Worm (Caenorhabditis elegans) whole organism, late embryonic: ENCODE results near the gene cutl-1.

Experiments
- C38D4.7 ChIP-seq: fragments of 200-800 bp; sonication (Bioruptor generic); optimal IDR thresholded peaks from 2 replicates; lab custom pipeline; 2018; ENCODE audit warnings: mild to moderate bottlenecking, missing genetic modification characterization, moderate library complexity, missing compliant biosample characterization
- K02D7.2 ChIP-seq: sonication (generic microtip); optimal IDR thresholded peaks from 2 replicates; lab custom pipeline; 2017; ENCODE audit warnings: mild to moderate bottlenecking, missing genetic modification characterization, missing compliant biosample characterization
- Y22D7AL.16 ChIP-seq: sonication (generic microtip); optimal IDR thresholded peaks from 2 replicates; lab custom pipeline; 2016; ENCODE audit warnings: missing genetic modification characterization, missing compliant biosample characterization
- ama-1 ChIP-seq: fragments of 150-350 bp; optimal IDR thresholded peaks from 2 replicates; lab custom pipeline; 2014
- ceh-14 ChIP-seq: sonication (generic microtip); optimal IDR thresholded peaks from 2 replicates; lab custom pipeline; 2016; ENCODE audit warnings: missing genotype, missing genetic modification characterization, missing compliant biosample characterization
- ceh-18 ChIP-seq: sonication (generic microtip); optimal IDR thresholded peaks from 2 replicates; lab custom pipeline; 2016; ENCODE audit warnings: missing genetic modification characterization, missing compliant biosample characterization
- ceh-19 ChIP-seq: fragments of 200-800 bp; sonication (Bioruptor generic); optimal IDR thresholded peaks from 2 replicates; lab custom pipeline; 2018; ENCODE audit warnings: mild to moderate bottlenecking, missing genetic modification characterization, missing compliant biosample characterization
- ceh-22 ChIP-seq: sonication (generic microtip); optimal IDR thresholded peaks from 2 replicates; lab custom pipeline; 2017; ENCODE audit warnings: missing biosample characterization, missing genetic modification characterization
- ceh-31 ChIP-seq: sonication (generic microtip); optimal IDR thresholded peaks from 2 replicates; lab custom pipeline; 2016; ENCODE audit warnings: missing genetic modification characterization, missing compliant biosample characterization
- ceh-34 ChIP-seq: sonication (generic microtip); optimal IDR thresholded peaks from 2 replicates; lab custom pipeline; 2016; ENCODE audit warnings: mild to moderate bottlenecking, missing genetic modification characterization, missing compliant biosample characterization
- dmd-4 ChIP-seq: sonication (generic microtip); optimal IDR thresholded peaks from 2 replicates; lab custom pipeline; 2016; ENCODE audit warnings: borderline replicate concordance, missing genetic modification characterization, missing compliant biosample characterization
- dve-1 ChIP-seq: sonication (generic microtip); optimal IDR thresholded peaks from 2 replicates; lab custom pipeline; 2017; ENCODE audit warnings: antibody characterized with exemption, mild to moderate bottlenecking, missing genetic modification characterization, missing compliant biosample characterization
- ets-4 ChIP-seq: sonication (generic microtip); optimal IDR thresholded peaks from 2 replicates; lab custom pipeline; 2016; ENCODE audit warnings: missing genetic modification characterization, missing compliant biosample characterization
- fax-1 ChIP-seq: sonication (generic microtip); optimal IDR thresholded peaks from 2 replicates; lab custom pipeline; 2016; ENCODE audit warnings: missing genotype, missing genetic modification characterization, missing compliant biosample characterization
- fkh-6 ChIP-seq: sonication (generic microtip); optimal IDR thresholded peaks from 2 replicates; lab custom pipeline; 2016; ENCODE audit warnings: missing genetic modification characterization, missing compliant biosample characterization
- gmeb-2 ChIP-seq: sonication (generic microtip); optimal IDR thresholded peaks from 2 replicates; lab custom pipeline; 2016; ENCODE audit warnings: missing genetic modification characterization, inconsistent platforms, missing compliant biosample characterization
- hlh-13 ChIP-seq: fragments of 200-800 bp; sonication (Bioruptor generic); optimal IDR thresholded peaks from 2 replicates; lab custom pipeline; 2018; ENCODE audit warnings: mild to moderate bottlenecking, missing genetic modification characterization, missing compliant biosample characterization
- hlh-15 ChIP-seq: sonication (generic microtip); optimal IDR thresholded peaks from 2 replicates; lab custom pipeline; 2016; ENCODE audit warnings: missing genetic modification characterization, missing compliant biosample characterization
- hlh-6 ChIP-seq: sonication (generic microtip); optimal IDR thresholded peaks from 2 replicates; lab custom pipeline; 2016; ENCODE audit warnings: missing genotype, missing genetic modification characterization, missing compliant biosample characterization
- hlh-8 ChIP-seq: sonication (generic microtip); optimal IDR thresholded peaks from 2 replicates; lab custom pipeline; 2016; ENCODE audit warnings: missing genotype, missing genetic modification characterization, missing compliant biosample characterization
- lin-11 ChIP-seq: fragments of 200-800 bp; sonication (Bioruptor generic); optimal IDR thresholded peaks from 2 replicates; lab custom pipeline; 2018; ENCODE audit warnings: mild to moderate bottlenecking, missing genetic modification characterization, missing compliant biosample characterization
- mec-3 ChIP-seq: sonication (generic microtip); optimal IDR thresholded peaks from 2 replicates; lab custom pipeline; 2016; ENCODE audit warnings: borderline replicate concordance, missing genetic modification characterization, missing compliant biosample characterization
- nfya-1 ChIP-seq: sonication (generic microtip); optimal IDR thresholded peaks from 2 replicates; lab custom pipeline; 2017; ENCODE audit warnings: missing genetic modification characterization, mild to moderate bottlenecking, missing compliant biosample characterization, antibody characterized with exemption, moderate library complexity
- nhr-232 ChIP-seq: sonication (generic microtip); optimal IDR thresholded peaks from 2 replicates; lab custom pipeline; 2016; ENCODE audit warnings: missing genetic modification characterization, missing compliant biosample characterization
- npax-4 ChIP-seq: sonication (generic microtip); optimal IDR thresholded peaks from 2 replicates; lab custom pipeline; 2016; ENCODE audit warnings: missing genetic modification characterization, missing compliant biosample characterization
- pha-2 ChIP-seq: sonication (generic microtip); optimal IDR thresholded peaks from 2 replicates; lab custom pipeline; 2017; ENCODE audit warnings: mild to moderate bottlenecking, missing genetic modification characterization, missing compliant biosample characterization
- pha-4 ChIP-seq: fragments of 150-350 bp; optimal IDR thresholded peaks from 2 replicates; lab custom pipeline; 2018; ENCODE audit warnings: missing biosample characterization, missing genetic modification reagents, missing genetic modification characterization
- pqm-1 ChIP-seq: sonication (generic microtip); optimal IDR thresholded peaks from 2 replicates; lab custom pipeline; 2016; ENCODE audit warnings: missing genetic modification characterization, missing compliant biosample characterization
- ref-2 ChIP-seq: sonication (generic microtip); optimal IDR thresholded peaks from 2 replicates; lab custom pipeline; 2016; ENCODE audit warnings: missing genetic modification characterization, missing compliant biosample characterization
- sox-2 ChIP-seq: fragments of 200-800 bp; sonication (Bioruptor generic); IDR thresholded peaks from 2 replicates; pipeline ENCODE4 v1.3.6; 2022; ENCODE audit warnings: missing genetic modification reagents, missing genetic modification characterization, missing compliant biosample characterization
- sox-4 ChIP-seq: sonication (generic microtip); optimal IDR thresholded peaks from 2 replicates; lab custom pipeline; 2017; ENCODE audit warnings: mild to moderate bottlenecking, missing genetic modification characterization, inconsistent platforms, missing compliant biosample characterization
- syd-9 ChIP-seq: sonication (generic microtip); optimal IDR thresholded peaks from 2 replicates; lab custom pipeline; 2016; ENCODE audit warnings: mild to moderate bottlenecking, missing genetic modification characterization, moderate library complexity, missing compliant biosample characterization
- tbx-2 ChIP-seq: sonication (generic microtip); optimal IDR thresholded peaks from 2 replicates; lab custom pipeline; 2016; ENCODE audit warnings: missing genetic modification characterization, missing compliant biosample characterization
- ttx-3 ChIP-seq: sonication (generic microtip); optimal IDR thresholded peaks from 2 replicates; lab custom pipeline; 2016; ENCODE audit warnings: missing genetic modification reagents, missing genetic modification characterization, missing compliant biosample characterization
- unc-3 ChIP-seq, 2 experiments: fragments of 200-800 bp in 1 of 2; sonication (Bioruptor generic) in 1 of 2; sonication (generic microtip) in 1 of 2; conservative IDR thresholded peaks in 1 of 2; optimal IDR thresholded peaks in 1 of 2; 2 replicates each; pipeline versions ENCODE4 v1.3.6 to Lab custom; 2016 to 2022; ENCODE audit warnings: missing compliant biosample characterization in 2 of 2, missing genetic modification characterization in 2 of 2, missing genetic modification reagents in 1 of 2
- unc-55 ChIP-seq: sonication (generic microtip); optimal IDR thresholded peaks from 2 replicates; lab custom pipeline; 2017; ENCODE audit warnings: missing biosample characterization, missing genetic modification reagents, missing genetic modification characterization
- unc-86 ChIP-seq: sonication (generic microtip); optimal IDR thresholded peaks from 2 replicates; lab custom pipeline; 2016; ENCODE audit warnings: missing genetic modification characterization, missing compliant biosample characterization

The cutl-1 gene

DNA sequence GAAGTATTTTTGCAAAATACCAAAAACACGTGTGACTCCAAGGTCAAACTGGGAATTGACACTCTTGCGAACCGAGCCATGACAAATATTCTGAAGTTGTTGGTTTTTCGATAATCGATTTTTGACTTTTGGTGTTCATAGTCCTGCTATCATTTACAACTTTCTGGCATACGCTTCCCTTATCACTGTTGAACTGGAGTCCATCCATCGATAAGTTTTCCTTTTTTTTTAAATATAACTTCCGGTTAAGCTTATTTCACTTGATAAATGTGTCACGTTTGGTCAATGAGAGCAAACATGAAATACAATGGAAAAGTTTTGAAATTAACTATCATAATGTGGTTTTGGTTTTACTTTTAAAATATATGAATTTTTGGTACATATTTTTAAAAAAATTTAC is 15.8 kb upstream of the cutl-1 start:
- TF ChIP-seq ceh-22 (tag; lab: Kevin White, UChicago) (no peak), hlh-15 (no peak), tbx-2 (tag; lab: Kevin White, UChicago) (no peak), ceh-31 (no peak), ceh-34 (tag; lab: Kevin White, UChicago) (no peak), fkh-6 (tag; lab: Kevin White, UChicago) (no peak), dve-1 (tag; lab: Kevin White, UChicago) (no peak), C38D4.7 (GFP tag; lab: Kevin White, UChicago) (no peak), unc-3 (GFP tag; conservative IDR thresholded peaks at IDR 0.05; lab: Robert Waterston, UW) (no peak), unc-3 (tag; optimal IDR thresholded peaks at IDR 0.05; lab: Kevin White, UChicago) (no peak), ttx-3 (tag; lab: Kevin White, UChicago) (no peak), unc-86 (no peak), ref-2 (tag; lab: Kevin White, UChicago) (no peak), sox-2 (no peak), K02D7.2 (tag; lab: Kevin White, UChicago) (no peak), nfya-1 (tag; lab: Kevin White, UChicago) (no peak), pha-2 (tag; lab: Kevin White, UChicago) (no peak), fax-1 (tag; lab: Kevin White, UChicago) (no peak), pha-4 (no peak), Y22D7AL.16 (tag; lab: Kevin White, UChicago) (no peak), lin-11 (tag; lab: Kevin White, UChicago) (no peak)

DNA sequence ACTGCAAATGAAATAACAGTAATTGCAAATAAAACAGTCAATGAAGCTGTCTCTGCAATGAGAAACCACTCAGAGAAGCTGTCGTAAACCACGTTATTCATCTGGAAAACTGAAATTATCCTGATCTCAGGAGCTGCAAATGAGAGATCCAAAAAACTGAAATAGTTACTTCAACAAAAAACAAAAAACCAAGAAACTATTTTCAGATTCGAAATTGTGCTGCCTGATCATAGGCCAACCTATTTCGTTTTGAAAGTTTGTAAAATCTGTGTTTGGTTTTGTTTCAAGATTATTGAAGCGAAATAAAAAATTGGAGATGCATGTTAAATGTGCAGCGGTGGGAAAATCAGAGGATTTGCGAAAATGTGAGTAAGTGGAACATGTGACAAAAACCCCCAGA is 14.7 kb upstream of the cutl-1 start, which contains the start of gene srv-8:
TSS of gene srv-8 (minus strand) at position 101 of the 400 bp plus-strand sequence.
- no peak for TF ChIP-seq ets-4 (tag; lab: Kevin White, UChicago)

DNA sequence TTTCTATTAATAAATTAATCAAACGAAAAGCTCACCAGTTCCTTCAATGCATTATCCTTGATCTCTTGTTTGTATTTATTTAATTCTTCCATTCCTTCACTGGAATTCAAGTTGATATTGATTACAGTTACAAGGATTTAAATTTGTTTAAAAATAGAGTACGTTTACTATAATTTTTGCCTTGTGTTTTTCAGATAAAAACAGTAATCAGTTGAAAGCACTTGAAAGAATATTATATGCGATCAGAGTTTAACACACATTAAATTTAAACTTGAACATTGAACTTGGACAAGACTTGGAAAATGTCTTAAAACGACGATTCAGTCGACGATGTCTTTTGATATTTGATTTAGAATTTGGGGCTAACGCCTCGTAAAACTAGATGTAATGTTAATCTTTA is 11.6 kb upstream of the cutl-1 start, which contains the start of gene F53F1.6:
TSS of gene F53F1.6 (minus strand) at position 101 of the 400 bp plus-strand sequence.
- TF ChIP-seq dmd-4 (tag; lab: Kevin White, UChicago) (no peak), mec-3 (tag; lab: Kevin White, UChicago) (no peak), fkh-6 (tag; lab: Kevin White, UChicago) (no peak), syd-9 (tag; lab: Kevin White, UChicago) (no peak), unc-55 (GFP tag; lab: Kevin White, UChicago) (no peak), ceh-34 (tag; lab: Kevin White, UChicago) (no peak), ceh-14 (tag; lab: Kevin White, UChicago) (no peak), npax-4 (tag; lab: Kevin White, UChicago) (no peak), hlh-13 (no peak), lin-11 (tag; lab: Kevin White, UChicago) (no peak), ceh-22 (tag; lab: Kevin White, UChicago) (no peak), ttx-3 (tag; lab: Kevin White, UChicago) (no peak), pqm-1 (tag; lab: Kevin White, UChicago) (no peak), unc-3 (GFP tag; conservative IDR thresholded peaks at IDR 0.05; lab: Robert Waterston, UW) (no peak), unc-3 (tag; optimal IDR thresholded peaks at IDR 0.05; lab: Kevin White, UChicago) (no peak), ceh-19 (no peak), sox-4 (tag; lab: Kevin White, UChicago) (no peak), gmeb-2 (tag; lab: Kevin White, UChicago) (no peak), unc-86 (no peak), C38D4.7 (GFP tag; lab: Kevin White, UChicago) (no peak), ceh-18 (no peak)

DNA sequence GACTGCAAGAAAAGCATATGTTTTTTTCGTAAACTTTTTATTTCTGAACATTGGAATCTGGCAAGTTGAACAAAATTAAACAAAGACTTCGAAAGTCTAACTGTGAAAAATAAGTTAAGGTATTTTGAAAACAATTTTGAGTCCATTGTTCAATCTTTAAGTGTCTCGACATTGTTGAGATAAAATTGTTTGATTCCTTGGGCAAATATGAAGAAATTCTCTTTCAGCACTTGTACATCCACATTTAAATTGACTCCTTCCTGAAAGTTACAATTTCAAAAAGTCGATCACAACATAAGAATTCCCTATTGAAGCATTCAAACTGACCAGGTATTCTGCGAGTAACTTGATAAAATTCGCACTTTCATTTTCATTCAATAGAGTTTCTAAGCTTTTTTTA is 10.2 kb upstream of the cutl-1 start:
- no peak for TF ChIP-seq hlh-8 (tag; lab: Kevin White, UChicago)
- TF ChIP-seq lin-11 (tag; lab: Kevin White, UChicago) = no peak
- no peak for TF ChIP-seq syd-9 (tag; lab: Kevin White, UChicago)
- TF ChIP-seq pqm-1 (tag; lab: Kevin White, UChicago) = no peak
- TF ChIP-seq ama-1 = no peak
- TF ChIP-seq fkh-6 (tag; lab: Kevin White, UChicago) = no peak
- TF ChIP-seq hlh-6 (tag; lab: Kevin White, UChicago) = no peak
- no peak for TF ChIP-seq nhr-232 (tag; lab: Kevin White, UChicago)
